Fruit fly (Drosophila melanogaster) S2 (cell line): ENCODE measurements around the gene CG6733.

Experiments
- CTCF ChIP-seq, 2 experiments: fragments of >200 bp; optimal IDR thresholded peaks; 2 replicates each; lab custom pipeline; 2018

CG6733 gene

dm6 chr3R:23148433-23148832, 50.9 kb downstream of the CG6733 start:
- no peak for TF ChIP-seq CTCF (optimal IDR thresholded peaks at IDR 0.05; lab: Kevin White, UChicago)
